Worm (Caenorhabditis elegans) whole organism, mixed stage, embryonic: ENCODE data around the gene cand-1.

Experiments used
- M03D4.4 ChIP-seq: sonication (generic microtip); optimal IDR thresholded peaks from 2 replicates; lab custom pipeline; 2017; ENCODE audit warnings: mild to moderate bottlenecking, missing genetic modification characterization, missing compliant biosample characterization
- bed-3 ChIP-seq: fragments of 200-800 bp; sonication (Bioruptor generic); optimal IDR thresholded peaks from 3 replicates; lab custom pipeline; 2018; ENCODE audit warnings: mild to moderate bottlenecking, missing genetic modification characterization, moderate library complexity, missing compliant biosample characterization
- blmp-1 ChIP-seq: fragments of 150-350 bp; optimal IDR thresholded peaks from 2 replicates; lab custom pipeline; 2014; ENCODE audit warnings: missing biosample characterization, missing genetic modification characterization
- ceh-39 ChIP-seq: fragments of 150-350 bp; optimal IDR thresholded peaks from 2 replicates; lab custom pipeline; 2014; ENCODE audit warnings: missing biosample characterization, missing genetic modification characterization
- ceh-43 ChIP-seq: fragments of 200-800 bp; sonication (Bioruptor generic); optimal IDR thresholded peaks from 2 replicates; lab custom pipeline; 2018; ENCODE audit warnings: mild to moderate bottlenecking, missing genetic modification characterization, moderate library complexity, missing compliant biosample characterization
- ces-1 ChIP-seq: fragments of 150-350 bp; optimal IDR thresholded peaks from 2 replicates; lab custom pipeline; 2014; ENCODE audit warnings: missing biosample characterization, missing genetic modification reagents, missing genetic modification characterization
- cnd-1 ChIP-seq: fragments of 200-800 bp; sonication (Bioruptor generic); optimal IDR thresholded peaks from 2 replicates; lab custom pipeline; 2018; ENCODE audit warnings: mild to moderate bottlenecking, missing genetic modification characterization, missing compliant biosample characterization
- drap-1 ChIP-seq: fragments of 200-800 bp; sonication (Bioruptor generic); optimal IDR thresholded peaks from 3 replicates; lab custom pipeline; 2018; ENCODE audit warnings: mild to moderate bottlenecking, missing genetic modification characterization, missing compliant biosample characterization
- elt-1 ChIP-seq: sonication (generic microtip); optimal IDR thresholded peaks from 2 replicates; lab custom pipeline; 2017; ENCODE audit warnings: missing genetic modification characterization, mild to moderate bottlenecking, missing compliant biosample characterization, antibody characterized with exemption, moderate library complexity, borderline replicate concordance; ENCODE audit not compliant: insufficient read depth
- ham-2 ChIP-seq: fragments of 200-800 bp; sonication (Bioruptor generic); optimal IDR thresholded peaks from 2 replicates; lab custom pipeline; 2018; ENCODE audit warnings: mild to moderate bottlenecking, missing genetic modification characterization, missing compliant biosample characterization
- hlh-1 ChIP-seq: fragments of 150-350 bp; optimal IDR thresholded peaks from 2 replicates; lab custom pipeline; 2014; ENCODE audit warnings: missing biosample characterization, missing genetic modification reagents, missing genetic modification characterization
- lin-13 ChIP-seq: fragments of 150-350 bp; optimal IDR thresholded peaks from 2 replicates; lab custom pipeline; 2014; ENCODE audit warnings: missing biosample characterization, missing genetic modification characterization
- lsy-2 ChIP-seq: fragments of 150-350 bp; optimal IDR thresholded peaks from 2 replicates; lab custom pipeline; 2014; ENCODE audit warnings: missing biosample characterization, missing genetic modification characterization
- mep-1 ChIP-seq: fragments of 150-350 bp; optimal IDR thresholded peaks from 2 replicates; lab custom pipeline; 2017; ENCODE audit warnings: missing biosample characterization, missing genetic modification reagents, missing genetic modification characterization, inconsistent platforms
- mls-2 ChIP-seq: sonication (generic microtip); optimal IDR thresholded peaks from 2 replicates; lab custom pipeline; 2016; ENCODE audit warnings: mild to moderate bottlenecking, missing genetic modification characterization, moderate library complexity, missing compliant biosample characterization
- nhr-12 ChIP-seq: fragments of 150-350 bp; optimal IDR thresholded peaks from 2 replicates; lab custom pipeline; 2014; ENCODE audit warnings: missing biosample characterization, missing genetic modification characterization
- nhr-2 ChIP-seq: fragments of 150-350 bp; optimal IDR thresholded peaks from 2 replicates; lab custom pipeline; 2014; ENCODE audit warnings: missing biosample characterization, missing genetic modification characterization
- nhr-28 ChIP-seq: fragments of 150-350 bp; optimal IDR thresholded peaks from 2 replicates; lab custom pipeline; 2014; ENCODE audit warnings: missing biosample characterization, missing genetic modification characterization
- nhr-76 ChIP-seq: sonication (generic microtip); optimal IDR thresholded peaks from 2 replicates; lab custom pipeline; 2017; ENCODE audit warnings: missing biosample characterization, missing genetic modification characterization
- pha-4 ChIP-seq: fragments of 150-350 bp; optimal IDR thresholded peaks from 2 replicates; lab custom pipeline; 2018; ENCODE audit warnings: missing biosample characterization, missing genetic modification reagents, missing genetic modification characterization
- sptf-1 ChIP-seq: sonication (generic microtip); optimal IDR thresholded peaks from 2 replicates; lab custom pipeline; 2017; ENCODE audit warnings: mild to moderate bottlenecking, missing genetic modification characterization, moderate library complexity, missing compliant biosample characterization
- tbx-8 ChIP-seq: fragments of 200-800 bp; sonication (Bioruptor generic); optimal IDR thresholded peaks from 2 replicates; lab custom pipeline; 2018; ENCODE audit warnings: mild to moderate bottlenecking, missing genetic modification characterization, moderate library complexity, missing compliant biosample characterization
- unc-120 ChIP-seq: sonication (generic microtip); optimal IDR thresholded peaks from 2 replicates; lab custom pipeline; 2017; ENCODE audit warnings: missing genetic modification characterization, missing compliant biosample characterization; ENCODE audit not compliant: poor library complexity, severe bottlenecking
- unc-39 ChIP-seq: fragments of 150-350 bp; optimal IDR thresholded peaks from 2 replicates; lab custom pipeline; 2014; ENCODE audit warnings: missing biosample characterization, missing genetic modification characterization
- zip-8 ChIP-seq: fragments of 150-350 bp; optimal IDR thresholded peaks from 2 replicates; lab custom pipeline; 2014; ENCODE audit warnings: missing biosample characterization, missing genetic modification characterization
- ztf-11 ChIP-seq: fragments of 150-350 bp; optimal IDR thresholded peaks from 2 replicates; lab custom pipeline; 2014; ENCODE audit warnings: missing biosample characterization, missing genetic modification characterization

The cand-1 gene

DNA sequence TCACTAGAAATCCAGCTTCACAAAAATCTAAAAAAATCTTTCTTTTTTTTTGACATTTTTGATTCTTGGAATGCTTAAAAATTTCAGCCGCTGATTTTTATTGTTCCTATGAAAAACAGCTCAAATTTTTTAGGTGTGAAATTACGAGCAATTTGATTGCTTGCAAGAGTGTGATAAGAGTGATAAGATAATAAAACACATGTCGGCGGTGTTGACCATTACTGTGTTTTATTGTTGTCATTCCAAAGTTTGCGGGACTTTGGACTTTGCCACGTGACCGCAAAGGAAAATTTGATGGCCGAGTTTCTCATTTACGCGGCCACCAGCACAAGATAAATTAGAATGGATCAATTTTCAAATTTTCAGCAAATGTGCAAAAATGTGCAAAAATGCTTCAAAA, 14.0 kb downstream of the cand-1 start:
- TF ChIP-seq ham-2 (GFP tag; lab: Kevin White, UChicago) (no peak), ceh-39 (tag; lab: Kevin White, UChicago) (no peak), hlh-1 (tag; lab: Kevin White, UChicago) (no peak)

DNA sequence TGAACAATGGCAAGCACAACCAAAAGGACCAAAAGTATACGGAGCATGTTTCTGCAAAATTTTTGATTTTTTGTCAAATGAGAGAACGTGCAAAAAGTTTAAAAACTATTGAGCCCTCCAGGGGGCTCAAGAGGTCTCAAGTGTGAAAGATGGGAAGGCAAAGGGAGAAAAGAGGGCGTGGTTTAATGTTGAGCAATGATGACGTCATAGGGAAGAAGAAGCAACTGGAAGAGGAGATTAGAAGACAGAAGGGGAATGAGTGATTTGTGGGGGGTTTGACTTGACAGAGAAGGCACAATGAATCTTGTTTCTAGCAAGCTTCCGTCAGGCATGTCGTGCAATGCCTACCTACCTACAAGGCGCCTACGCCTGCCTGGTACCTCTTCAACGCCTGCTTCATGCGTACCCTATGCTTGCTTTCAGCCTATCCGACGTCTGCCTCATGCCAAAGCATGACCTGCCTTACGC, 18.6 kb downstream of the cand-1 start, which contains the start of gene T20B3.14:
Gene T20B3.14, minus strand, starts transcription at position 51 of the 468 bp plus-strand sequence.
- no peak for TF ChIP-seq ztf-11
- TF ChIP-seq zip-8 (tag; lab: Kevin White, UChicago): peak; percentile 83

DNA sequence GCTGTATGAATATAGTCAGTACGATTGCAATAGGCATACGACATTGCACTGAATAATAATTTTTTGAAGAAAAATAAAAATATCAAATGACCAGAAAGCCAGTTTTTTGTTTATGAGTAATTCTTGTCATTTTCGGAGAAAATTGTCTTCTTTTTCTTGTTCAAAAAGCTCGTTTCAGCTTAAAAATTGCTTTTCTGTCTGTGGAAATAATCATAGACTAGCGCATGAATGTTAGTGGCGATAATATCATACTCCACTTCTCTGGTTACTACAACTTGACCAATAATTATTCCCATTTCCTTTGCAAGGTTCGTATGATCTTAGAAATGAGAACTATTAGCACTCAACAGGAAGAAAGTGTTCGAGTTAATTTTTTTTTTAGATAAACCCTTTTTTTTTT, 24.8 kb downstream of the cand-1 start, which contains the start of gene srh-216:
Gene srh-216, minus strand, starts transcription at position 101 of the 400 bp plus-strand sequence.
- TF ChIP-seq hlh-1 (tag; lab: Kevin White, UChicago): no peak
- TF ChIP-seq elt-1: no peak
- TF ChIP-seq ceh-39 (tag; lab: Kevin White, UChicago): no peak
- TF ChIP-seq drap-1: no peak
- TF ChIP-seq lin-13 (tag; lab: Kevin White, UChicago): no peak
- TF ChIP-seq tbx-8 (GFP tag; lab: Kevin White, UChicago): no peak
- TF ChIP-seq unc-39 (tag; lab: Kevin White, UChicago): no peak
- no peak for TF ChIP-seq bed-3 (GFP tag; lab: Kevin White, UChicago)
- TF ChIP-seq nhr-76 (tag; lab: Kevin White, UChicago): no peak
- TF ChIP-seq nhr-2 (tag; lab: Kevin White, UChicago): no peak
- no peak for TF ChIP-seq nhr-12 (tag; lab: Kevin White, UChicago)
- no peak for TF ChIP-seq unc-120 (tag; lab: Kevin White, UChicago)

DNA sequence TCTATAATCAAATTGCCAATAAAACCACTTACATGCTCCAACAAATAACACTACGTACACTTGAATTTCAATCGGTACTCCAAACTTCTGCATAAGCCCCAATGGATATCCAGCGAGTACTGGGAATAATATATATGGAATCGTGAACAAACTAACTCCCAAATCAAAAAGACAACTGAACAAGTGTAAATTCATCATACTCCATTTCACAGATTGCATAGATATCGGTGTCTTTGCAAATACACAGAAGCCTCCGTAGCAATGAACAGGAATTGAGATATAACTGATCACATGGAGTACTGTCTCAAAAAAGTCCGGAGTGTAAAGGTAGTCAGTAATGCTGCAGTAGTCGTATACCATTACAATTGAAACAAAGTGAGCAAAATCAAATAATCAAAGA, 26.7 kb downstream of the cand-1 start, which contains the start of gene srh-214:
Gene srh-214, minus strand, starts transcription at position 360 of the 400 bp plus-strand sequence.
- no peak for TF ChIP-seq hlh-1 (tag; lab: Kevin White, UChicago)
- TF ChIP-seq elt-1: no peak
- TF ChIP-seq pha-4 (tag; lab: Kevin White, UChicago): no peak

ce11 chrV:16831310-16831709, 28.6 kb downstream of the cand-1 start:
- no peak for TF ChIP-seq nhr-2 (tag; lab: Kevin White, UChicago)
- no peak for TF ChIP-seq ceh-43 (GFP tag; lab: Kevin White, UChicago)
- TF ChIP-seq nhr-76 (tag; lab: Kevin White, UChicago): no peak
- TF ChIP-seq lsy-2 (tag; lab: Kevin White, UChicago): no peak

DNA sequence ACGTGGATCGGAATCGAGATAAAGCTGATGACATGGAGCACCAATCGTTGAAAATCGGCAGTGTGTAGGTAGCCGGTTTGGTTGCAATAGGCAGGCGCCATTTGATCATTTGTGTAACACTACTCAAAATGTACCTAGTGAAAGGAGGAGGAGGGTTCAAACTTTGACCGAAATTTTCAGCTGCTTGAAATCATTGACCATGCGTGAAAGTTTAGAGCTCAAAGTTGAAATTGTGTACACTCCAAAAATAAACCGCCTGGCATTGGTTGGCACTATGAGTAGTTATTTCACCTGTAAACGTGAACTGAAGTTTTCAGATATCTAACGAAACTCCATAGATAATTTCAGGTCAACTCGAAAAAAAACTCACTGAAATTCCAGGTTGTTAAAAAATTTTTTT, 29.2 kb downstream of the cand-1 start, which contains the start of gene srh-215:
Gene srh-215, minus strand, starts transcription at position 101 of the 400 bp plus-strand sequence.
- TF ChIP-seq blmp-1 (tag; lab: Kevin White, UChicago): no peak
- no peak for TF ChIP-seq ceh-43 (GFP tag; lab: Kevin White, UChicago)

ce11 chrV:16832865-16833264, 30.2 kb downstream of the cand-1 start, which contains the start of gene phy-3:
TSS of gene phy-3 (plus strand) at chrV:16833165.
- TF ChIP-seq nhr-2 (tag; lab: Kevin White, UChicago) (no peak), ztf-11 (no peak), bed-3 (GFP tag; lab: Kevin White, UChicago) (no peak), mls-2 (no peak), nhr-12 (tag; lab: Kevin White, UChicago) (no peak), ces-1 (GFP tag; lab: Kevin White, UChicago) (no peak), zip-8 (tag; lab: Kevin White, UChicago) (no peak), cnd-1 (tag; lab: Kevin White, UChicago) (no peak), nhr-28 (tag; lab: Kevin White, UChicago) (no peak), lin-13 (tag; lab: Kevin White, UChicago) (no peak), pha-4 (tag; lab: Kevin White, UChicago) (no peak), M03D4.4 (tag; lab: Kevin White, UChicago) (no peak), sptf-1 (tag; lab: Kevin White, UChicago) (no peak), ceh-39 (tag; lab: Kevin White, UChicago) (no peak), nhr-76 (tag; lab: Kevin White, UChicago) (no peak), blmp-1 (tag; lab: Kevin White, UChicago) (no peak), unc-120 (tag; lab: Kevin White, UChicago) (no peak), ceh-43 (GFP tag; lab: Kevin White, UChicago) (no peak), mep-1 (no peak)
